Worm (Caenorhabditis elegans) whole organism, dauer: ENCODE results near the gene ZK892.3.

Experiments used
- unc-62 ChIP-seq: sonication (generic microtip); optimal IDR thresholded peaks from 2 replicates; lab custom pipeline; 2017; ENCODE audit warnings: missing biosample characterization, missing genetic modification reagents, missing genetic modification characterization

Gene ZK892.3

ce11 chrII:10001546-10001945, at the start of gene ZK892.3:
Gene ZK892.3, plus strand, starts transcription at chrII:10001846.
- no peak for TF ChIP-seq unc-62 (GFP tag; lab: Kevin White, UChicago)

DNA sequence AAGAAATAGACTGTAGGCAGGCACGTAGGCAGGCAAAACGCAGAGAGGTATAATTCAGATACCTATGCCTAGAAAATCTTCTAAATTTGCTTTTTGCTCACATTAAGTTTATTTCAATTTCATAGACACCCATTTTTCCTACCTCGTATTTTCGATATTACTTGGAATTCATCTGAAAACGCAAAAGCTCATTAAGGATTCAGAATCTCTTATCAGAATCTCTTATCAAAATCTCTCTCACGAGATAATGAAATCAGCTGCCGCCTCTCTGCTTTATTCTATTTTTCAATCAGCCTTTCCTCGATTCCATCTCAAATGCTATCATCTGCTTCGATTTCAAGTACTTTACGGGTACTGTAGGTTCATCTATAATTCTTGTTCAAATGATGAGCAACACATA, 49.8 kb upstream of the ZK892.3 start:
- no peak for TF ChIP-seq unc-62 (GFP tag; lab: Kevin White, UChicago)

- no peak for TF ChIP-seq unc-62 (GFP tag; lab: Kevin White, UChicago)
Observed at ce11 chrII:9954885-9955284, 46.8 kb upstream of the ZK892.3 start, which contains the start of gene egl-43. Gene egl-43, plus strand, starts transcription at chrII:9955185.

DNA sequence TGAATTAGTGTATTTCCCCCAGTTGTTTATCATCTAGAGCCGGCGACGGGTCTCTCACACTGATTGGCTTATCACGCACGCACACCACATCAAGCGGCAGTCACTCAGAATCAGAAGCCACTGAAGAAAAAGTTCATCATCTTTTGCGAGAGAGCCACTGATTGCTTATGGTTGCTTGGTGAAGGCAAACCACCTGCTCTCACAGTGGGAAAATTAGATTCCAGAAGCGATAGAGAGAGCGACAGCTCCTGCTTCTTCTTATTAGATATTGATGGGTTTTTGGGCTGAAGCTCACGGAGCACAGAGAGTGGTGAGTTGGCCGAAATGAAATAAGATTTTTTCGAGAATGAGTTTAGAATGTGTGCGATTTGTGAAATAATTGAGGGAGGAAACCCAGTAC, 45.5 kb upstream of the ZK892.3 start:
- no peak for TF ChIP-seq unc-62 (GFP tag; lab: Kevin White, UChicago)

- TF ChIP-seq unc-62 (GFP tag; lab: Kevin White, UChicago): no peak
Observed at ce11 chrII:9960127-9960526, 41.5 kb upstream of the ZK892.3 start.

ce11 chrII:9963808-9964207, 37.8 kb upstream of the ZK892.3 start:
- no peak for TF ChIP-seq unc-62 (GFP tag; lab: Kevin White, UChicago)

ce11 chrII:9965325-9965724, 36.3 kb upstream of the ZK892.3 start:
- no peak for TF ChIP-seq unc-62 (GFP tag; lab: Kevin White, UChicago)

DNA sequence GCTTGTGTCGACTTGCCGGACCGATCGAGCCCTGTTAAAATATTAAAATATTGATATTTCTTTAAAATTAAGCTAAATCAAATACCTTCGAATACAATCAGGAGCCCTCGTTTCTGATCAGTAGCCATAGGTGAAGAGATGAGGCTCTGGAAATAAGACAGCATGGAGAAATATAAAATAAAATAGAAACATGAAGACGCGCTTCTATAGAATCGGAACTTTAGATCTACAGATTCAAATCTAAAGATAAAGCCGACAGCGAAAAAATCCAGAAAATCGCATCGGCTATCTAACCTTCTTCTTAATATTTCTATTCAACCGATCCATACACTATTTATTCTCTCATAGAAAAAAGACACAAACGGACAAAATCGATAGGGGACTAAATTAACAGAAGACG, 34.7 kb upstream of the ZK892.3 start, which contains the start of gene dtmk-1:
TSS of gene dtmk-1 (minus strand) at position 146 of the 400 bp plus-strand sequence.
- no peak for TF ChIP-seq unc-62 (GFP tag; lab: Kevin White, UChicago)

DNA sequence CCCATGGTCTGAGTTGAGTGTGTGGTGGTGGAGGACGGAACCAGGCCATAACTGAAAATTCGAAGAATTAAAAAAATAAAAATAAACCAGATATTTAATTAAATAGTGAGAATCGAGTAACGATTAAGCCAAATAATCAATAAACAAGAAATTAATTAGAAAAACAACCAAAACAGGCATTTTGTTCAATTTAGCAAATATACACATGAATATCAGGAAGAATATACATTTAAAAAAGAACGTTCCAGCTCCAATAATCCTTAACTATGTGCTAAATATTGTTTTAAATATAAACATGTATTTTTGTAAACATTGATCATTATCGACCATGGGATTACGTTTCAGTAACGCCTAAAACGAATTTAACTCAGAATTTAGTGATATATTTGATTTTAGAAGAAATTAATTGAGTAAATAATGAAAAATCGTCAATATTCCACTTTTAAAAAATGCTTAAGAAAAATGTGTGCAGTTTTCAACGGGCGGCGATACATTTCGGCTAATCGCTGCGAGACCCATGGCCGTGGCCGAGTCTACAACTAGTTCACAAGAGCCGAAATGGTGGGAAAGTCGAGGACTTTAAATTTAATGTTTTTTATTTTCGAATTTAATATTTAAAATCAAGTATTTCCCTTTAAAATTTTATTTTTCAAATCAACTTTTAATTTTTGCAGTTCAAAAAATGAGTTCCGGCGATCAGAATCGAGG, 33.5 kb upstream of the ZK892.3 start, which contains the start of the genes R53.4 and psf-1:
TSS of gene R53.4 (minus strand) at position 51 of the 708 bp plus-strand sequence.
TSS of gene psf-1 (plus strand) at position 675 of the 708 bp plus-strand sequence.
- no peak for TF ChIP-seq unc-62 (GFP tag; lab: Kevin White, UChicago)

DNA sequence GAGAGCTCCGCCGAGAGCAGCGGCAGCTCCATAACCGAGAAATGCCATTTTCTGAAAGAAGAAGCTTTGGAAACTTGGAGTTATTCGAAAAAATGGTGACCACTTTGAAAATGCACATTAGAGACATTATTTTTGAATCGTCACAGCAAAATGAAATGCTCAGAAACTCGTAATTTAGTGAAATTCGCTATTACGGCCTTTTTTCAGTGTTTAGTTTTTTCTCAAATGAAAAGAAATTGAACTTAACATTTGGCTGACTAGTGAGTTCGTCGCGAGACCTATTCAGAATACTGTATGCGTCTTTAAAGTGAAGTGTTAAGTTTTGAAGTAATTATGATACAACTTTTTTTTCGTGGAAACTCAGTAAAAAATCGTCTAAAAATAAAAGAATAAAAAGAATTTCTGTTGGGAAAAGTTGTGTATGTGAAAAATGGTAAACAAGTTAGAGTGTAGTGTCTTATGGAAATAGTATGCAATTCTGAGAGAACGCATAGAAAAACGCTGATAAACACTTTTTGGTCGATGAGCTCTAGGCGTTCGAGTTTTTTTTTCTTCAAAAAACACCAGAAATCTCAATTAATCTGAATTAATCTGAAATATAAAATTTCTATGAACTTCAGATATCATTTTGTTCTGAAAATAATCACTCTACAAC, 31.1 kb upstream of the ZK892.3 start, which contains the start of gene R53.5:
TSS of gene R53.5 (minus strand) at position 51 of the 655 bp plus-strand sequence.
- no peak for TF ChIP-seq unc-62 (GFP tag; lab: Kevin White, UChicago)

- TF ChIP-seq unc-62 (GFP tag; lab: Kevin White, UChicago): no peak
Observed at ce11 chrII:9974210-9974609, 27.4 kb upstream of the ZK892.3 start.

ce11 chrII:9974967-9975366, 26.7 kb upstream of the ZK892.3 start, which contains the start of gene aakg-5:
Gene aakg-5, minus strand, starts transcription at chrII:9975125.
- no peak for TF ChIP-seq unc-62 (GFP tag; lab: Kevin White, UChicago)

DNA sequence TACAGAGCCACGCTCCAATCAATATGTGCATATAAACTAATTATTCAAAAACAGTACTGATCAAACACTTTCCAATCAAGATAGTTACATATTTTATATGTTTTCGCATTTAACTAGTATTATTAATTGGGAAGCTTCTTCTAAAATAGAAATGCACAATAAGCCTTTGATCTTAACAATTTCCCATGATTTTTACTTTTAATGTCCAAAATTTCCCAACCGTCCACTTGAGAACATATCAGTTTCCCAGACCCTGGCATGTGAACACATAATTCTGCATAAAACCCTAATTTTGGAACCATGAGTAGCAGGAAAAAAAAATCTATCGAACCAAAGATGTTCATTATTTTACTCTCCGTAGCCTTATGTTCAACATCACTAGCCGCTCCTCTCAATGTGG, 25.2 kb upstream of the ZK892.3 start, which contains the start of gene R53.8:
TSS of gene R53.8 (plus strand) at position 301 of the 400 bp plus-strand sequence.
- TF ChIP-seq unc-62 (GFP tag; lab: Kevin White, UChicago): no peak

DNA sequence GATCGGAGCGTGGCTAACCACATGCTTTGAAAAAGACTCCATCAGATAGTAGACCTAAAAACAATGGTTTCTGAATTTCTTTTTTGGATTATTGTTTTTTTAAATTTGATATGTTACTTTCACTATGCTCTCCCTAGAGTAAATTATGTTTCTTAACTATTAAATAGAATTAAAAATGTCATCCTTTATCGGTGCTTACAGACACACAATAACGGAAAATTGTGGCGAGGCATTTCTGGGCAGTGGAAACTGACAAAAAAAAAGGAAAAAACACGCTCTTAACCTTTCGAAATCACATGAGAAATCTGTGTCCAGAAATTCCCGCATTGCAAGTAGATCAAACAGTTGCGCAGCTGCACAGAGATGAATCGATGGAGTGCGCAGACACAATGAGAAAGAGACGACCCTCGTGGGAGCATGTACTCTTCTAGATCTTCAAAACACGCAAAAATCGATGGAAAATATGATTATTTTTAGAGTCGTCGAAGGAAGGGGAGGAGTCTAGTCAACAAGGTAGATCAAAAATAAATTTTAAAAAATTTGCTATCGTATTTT, 21.5 kb upstream of the ZK892.3 start, which contains the start of gene ZK892.6:
TSS of gene ZK892.6 (minus strand) at position 51 of the 555 bp plus-strand sequence.
- no peak for TF ChIP-seq unc-62 (GFP tag; lab: Kevin White, UChicago)

DNA sequence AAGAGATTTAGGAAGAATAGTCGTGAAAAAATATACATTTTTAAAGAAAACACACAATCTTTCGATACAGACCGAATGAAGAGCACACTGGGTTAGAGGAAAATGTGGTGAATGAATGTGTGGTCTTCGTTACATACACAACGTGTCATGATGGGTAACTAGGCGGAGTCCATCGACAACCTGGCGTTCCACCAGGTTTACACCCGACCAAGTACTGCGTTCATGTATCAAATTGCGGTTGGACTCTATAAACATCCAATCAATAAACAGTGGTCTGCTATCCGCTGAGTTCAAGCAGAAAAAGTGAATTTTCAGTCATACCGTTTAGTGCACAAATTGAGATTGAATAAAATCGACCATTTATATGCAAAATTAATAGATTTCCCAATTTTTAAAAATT, 19.9 kb upstream of the ZK892.3 start, which contains the start of gene sdz-38:
TSS of gene sdz-38 (minus strand) at position 101 of the 400 bp plus-strand sequence.
- no peak for TF ChIP-seq unc-62 (GFP tag; lab: Kevin White, UChicago)

DNA sequence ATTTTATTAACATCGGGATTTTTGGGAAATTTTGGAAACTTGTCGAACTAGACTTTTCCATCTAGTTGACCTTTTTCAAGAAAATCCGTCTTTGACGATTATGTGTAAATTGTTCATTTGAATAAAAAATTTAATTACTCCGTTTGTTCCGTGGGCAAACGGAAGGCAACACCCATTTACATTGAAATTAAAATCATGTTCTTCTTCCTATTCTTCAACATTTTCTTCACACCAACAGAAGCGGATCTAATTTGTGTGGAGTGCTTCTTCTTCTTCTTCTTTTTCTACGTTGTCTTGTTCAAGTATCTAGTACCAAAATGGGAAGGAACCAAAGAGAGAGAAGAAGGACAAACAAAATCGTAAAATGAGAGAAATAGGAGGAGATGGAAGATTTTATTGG, 19.2 kb upstream of the ZK892.3 start:
- TF ChIP-seq unc-62 (GFP tag; lab: Kevin White, UChicago): no peak
